Worm (Caenorhabditis elegans) whole organism, L1 larva: ENCODE results near the gene F13H6.5.

Experiments used
- C16A3.4 ChIP-seq: fragments of 150-350 bp; optimal IDR thresholded peaks from 2 replicates; lab custom pipeline; 2014; ENCODE audit warnings: missing biosample characterization, missing genetic modification characterization
- F16B12.6 ChIP-seq: fragments of 150-350 bp; optimal IDR thresholded peaks from 2 replicates; lab custom pipeline; 2014; ENCODE audit warnings: missing biosample characterization, missing genetic modification characterization
- ama-1 ChIP-seq: fragments of 150-350 bp; optimal IDR thresholded peaks from 2 replicates; lab custom pipeline; 2014
- blmp-1 ChIP-seq: fragments of 150-350 bp; optimal IDR thresholded peaks from 2 replicates; lab custom pipeline; 2014; ENCODE audit warnings: missing biosample characterization, missing genetic modification characterization
- ceh-8 ChIP-seq: fragments of 200-800 bp; sonication (Bioruptor generic); optimal IDR thresholded peaks from 2 replicates; lab custom pipeline; 2018; ENCODE audit warnings: mild to moderate bottlenecking, missing genetic modification characterization, moderate library complexity, missing compliant biosample characterization
- ceh-90 ChIP-seq: sonication (generic microtip); optimal IDR thresholded peaks from 2 replicates; lab custom pipeline; 2016; ENCODE audit warnings: missing genetic modification characterization, missing compliant biosample characterization
- dpl-1 ChIP-seq, 3 experiments: fragments of 150-350 bp in 2 of 3; sonication (generic microtip) in 1 of 3; optimal IDR thresholded peaks; 2 replicates each; lab custom pipeline; 2014 to 2017; ENCODE audit warnings: missing biosample characterization in 3 of 3, missing genetic modification characterization in 3 of 3, missing genetic modification reagents in 3 of 3
- dsc-1 ChIP-seq: sonication (generic microtip); optimal IDR thresholded peaks from 2 replicates; lab custom pipeline; 2016; ENCODE audit warnings: mild to moderate bottlenecking, missing genetic modification characterization, missing compliant biosample characterization
- efl-1 ChIP-seq, 4 experiments: fragments of 150-350 bp; optimal IDR thresholded peaks in 3 of 4; peaks in 1 of 4; 1 replicate in 1 of 4; 2 replicates in 3 of 4; lab custom pipeline; 2014; ENCODE audit warnings: missing biosample characterization in 2 of 4, missing genetic modification characterization in 2 of 4, missing genetic modification reagents in 2 of 4
- efl-3 ChIP-seq: fragments of 200-800 bp; sonication (Bioruptor generic); optimal IDR thresholded peaks from 2 replicates; lab custom pipeline; 2018; ENCODE audit warnings: mild to moderate bottlenecking, missing genetic modification characterization, missing compliant biosample characterization
- elt-2 ChIP-seq: sonication (generic microtip); optimal IDR thresholded peaks from 2 replicates; lab custom pipeline; 2016; ENCODE audit warnings: missing genetic modification characterization, mild to moderate bottlenecking, inconsistent platforms, missing compliant biosample characterization, missing genetic modification reagents
- elt-3 ChIP-seq, 6 experiments: fragments of 150-350 bp in 1 of 6; sonication (generic microtip); optimal IDR thresholded peaks; 2 replicates each; lab custom pipeline; 2017 to 2018; ENCODE audit warnings: missing biosample characterization in 6 of 6, missing genetic modification characterization in 6 of 6, inconsistent platforms in 1 of 6
- ets-5 ChIP-seq: fragments of 200-800 bp; sonication (Bioruptor generic); IDR thresholded peaks from 2 replicates; pipeline ENCODE4 v1.3.6; 2022; ENCODE audit warnings: missing genetic modification characterization, missing compliant biosample characterization
- hlh-4 ChIP-seq: sonication (generic microtip); optimal IDR thresholded peaks from 2 replicates; lab custom pipeline; 2016; ENCODE audit warnings: mild to moderate bottlenecking, missing genetic modification characterization, missing compliant biosample characterization
- lin-13 ChIP-seq: fragments of 150-350 bp; optimal IDR thresholded peaks from 2 replicates; lab custom pipeline; 2014; ENCODE audit warnings: missing biosample characterization, missing genetic modification reagents, missing genetic modification characterization
- lin-14 ChIP-seq: fragments of 200-800 bp; sonication (Bioruptor generic); optimal IDR thresholded peaks from 2 replicates; lab custom pipeline; 2018; ENCODE audit warnings: mild to moderate bottlenecking, missing genetic modification characterization, moderate library complexity, missing compliant biosample characterization
- lin-35 ChIP-seq, 2 experiments: fragments of 150-350 bp; optimal IDR thresholded peaks; 2 replicates each; lab custom pipeline; 2014; ENCODE audit warnings: missing biosample characterization in 2 of 2, missing genetic modification characterization in 2 of 2, missing genetic modification reagents in 2 of 2
- lin-39 ChIP-seq: fragments of 150-350 bp; optimal IDR thresholded peaks from 2 replicates; lab custom pipeline; 2014; ENCODE audit warnings: missing biosample characterization, missing genetic modification reagents, missing genetic modification characterization
- lsy-2 ChIP-seq, 2 experiments: fragments of 150-350 bp; optimal IDR thresholded peaks; 2 replicates each; lab custom pipeline; 2014; ENCODE audit warnings: missing biosample characterization in 2 of 2, missing genetic modification characterization in 2 of 2
- mdl-1 ChIP-seq, 2 experiments: fragments of 150-350 bp; optimal IDR thresholded peaks; 2 replicates each; lab custom pipeline; 2014 to 2017; ENCODE audit warnings: missing biosample characterization in 2 of 2, missing genetic modification characterization in 2 of 2, inconsistent platforms in 1 of 2
- mef-2 ChIP-seq: fragments of 150-350 bp; optimal IDR thresholded peaks from 2 replicates; lab custom pipeline; 2014; ENCODE audit warnings: missing biosample characterization, missing genetic modification characterization
- mep-1 ChIP-seq: fragments of 150-350 bp; optimal IDR thresholded peaks from 2 replicates; lab custom pipeline; 2014; ENCODE audit warnings: missing biosample characterization, missing genetic modification characterization
- nhr-11 ChIP-seq: fragments of 150-350 bp; optimal IDR thresholded peaks from 2 replicates; lab custom pipeline; 2014; ENCODE audit warnings: missing biosample characterization, missing genetic modification characterization
- nhr-12 ChIP-seq: sonication (generic microtip); optimal IDR thresholded peaks from 2 replicates; lab custom pipeline; 2017; ENCODE audit warnings: missing biosample characterization, missing genetic modification characterization
- nhr-19 ChIP-seq: fragments of 200-800 bp; sonication (Bioruptor generic); conservative IDR thresholded peaks from 2 replicates; pipeline ENCODE4 v1.3.6; 2022; ENCODE audit warnings: missing genetic modification characterization, missing compliant biosample characterization
- nhr-20 ChIP-seq: sonication (generic microtip); optimal IDR thresholded peaks from 2 replicates; lab custom pipeline; 2016; ENCODE audit warnings: mild to moderate bottlenecking, missing genetic modification characterization, missing compliant biosample characterization
- nhr-28 ChIP-seq: fragments of 150-350 bp; optimal IDR thresholded peaks from 2 replicates; lab custom pipeline; 2014; ENCODE audit warnings: missing biosample characterization, missing genetic modification characterization
- nhr-84 ChIP-seq: sonication (generic microtip); optimal IDR thresholded peaks from 2 replicates; lab custom pipeline; 2017; ENCODE audit warnings: missing biosample characterization, missing genetic modification characterization
- nhr-85 ChIP-seq: sonication (generic microtip); peaks from one replicate; lab custom pipeline; 2016; ENCODE audit warnings: missing genetic modification characterization, inconsistent platforms, missing compliant biosample characterization
- rnt-1 ChIP-seq: sonication (generic microtip); optimal IDR thresholded peaks from 2 replicates; lab custom pipeline; 2016; ENCODE audit warnings: mild to moderate bottlenecking, missing genetic modification characterization, moderate library complexity, missing compliant biosample characterization
- skn-1 ChIP-seq: fragments of 150-350 bp; optimal IDR thresholded peaks from 2 replicates; lab custom pipeline; 2014; ENCODE audit warnings: missing biosample characterization, missing genetic modification characterization
- snu-23 ChIP-seq: sonication (generic microtip); optimal IDR thresholded peaks from 2 replicates; lab custom pipeline; 2016; ENCODE audit warnings: missing genetic modification characterization, missing compliant biosample characterization
- tlp-1 ChIP-seq: fragments of 150-350 bp; optimal IDR thresholded peaks from 2 replicates; lab custom pipeline; 2014; ENCODE audit warnings: missing biosample characterization, missing genetic modification characterization
- unc-98 ChIP-seq: fragments of 200-800 bp; sonication (Bioruptor generic); IDR thresholded peaks from 2 replicates; pipeline ENCODE4 v1.3.6; 2022; ENCODE audit warnings: missing genetic modification characterization, missing compliant biosample characterization
- zip-4 ChIP-seq: fragments of 200-800 bp; sonication (Bioruptor generic); optimal IDR thresholded peaks from 2 replicates; lab custom pipeline; 2018; ENCODE audit warnings: mild to moderate bottlenecking, missing genetic modification characterization, moderate library complexity, missing compliant biosample characterization
- ztf-11 ChIP-seq, 2 experiments: sonication (generic microtip); optimal IDR thresholded peaks; 2 replicates each; lab custom pipeline; 2016 to 2017; ENCODE audit warnings: missing genetic modification characterization in 2 of 2, missing biosample characterization in 1 of 2, missing compliant biosample characterization in 1 of 2

Gene F13H6.5

ce11 chrV:6357236-6357635 lies 17.5 kb downstream of the F13H6.5 start (continued):
- TF ChIP-seq C16A3.4 (tag; lab: Kevin White, UChicago): no peak
- TF ChIP-seq, all 84 proteins: peak for 5

- TF ChIP-seq skn-1: no peak
- no peak for TF ChIP-seq ets-5
- TF ChIP-seq nhr-20 (tag; lab: Kevin White, UChicago): no peak
- no peak for TF ChIP-seq ceh-90 (tag; lab: Kevin White, UChicago)
- no peak for TF ChIP-seq dpl-1 (GFP tag; optimal IDR thresholded peaks at IDR 0.05; lab: Kevin White, UChicago)
- TF ChIP-seq lin-14 (GFP tag; lab: Kevin White, UChicago): peak; percentile 16
- no peak for TF ChIP-seq ama-1 (lab: Kevin White, UChicago)
- no peak for TF ChIP-seq tlp-1
- TF ChIP-seq nhr-12: no peak
- TF ChIP-seq elt-2 (tag; lab: Kevin White, UChicago): peak; percentile 81
- no peak for TF ChIP-seq snu-23 (GFP tag; lab: Kevin White, UChicago)
- no peak for TF ChIP-seq mdl-1 (tag; optimal IDR thresholded peaks at IDR 0.05; lab: Kevin White, UChicago)
These were observed 18.7 kb downstream of the F13H6.5 start, which contains the start of gene bcl-11 for ce11 chrV:6355975-6356441. TSS of gene bcl-11 (plus strand) at chrV:6356025.

- TF ChIP-seq nhr-28 (no peak), nhr-19 (GFP tag; lab: Robert Waterston, UW) (no peak), ets-5 (no peak), zip-4 (GFP tag; lab: Kevin White, UChicago) (no peak), tlp-1 (no peak), hlh-4 (tag; lab: Kevin White, UChicago) (no peak), rnt-1 (tag; lab: Kevin White, UChicago) (no peak), nhr-12 (no peak), lin-39 (tag; lab: Kevin White, UChicago) (no peak), efl-3 (GFP tag; lab: Kevin White, UChicago) (no peak), mep-1 (tag; lab: Kevin White, UChicago) (no peak), nhr-11 (tag; lab: Kevin White, UChicago) (no peak), lin-14 (GFP tag; lab: Kevin White, UChicago) (no peak), ztf-11 (tag; optimal IDR thresholded peaks at IDR 0.05; lab: Kevin White, UChicago) (no peak), unc-98 (no peak), F16B12.6 (no peak), lin-13 (GFP tag; lab: Kevin White, UChicago) (no peak)
These were observed 19.3 kb downstream of the F13H6.5 start for ce11 chrV:6355412-6355811.

DNA sequence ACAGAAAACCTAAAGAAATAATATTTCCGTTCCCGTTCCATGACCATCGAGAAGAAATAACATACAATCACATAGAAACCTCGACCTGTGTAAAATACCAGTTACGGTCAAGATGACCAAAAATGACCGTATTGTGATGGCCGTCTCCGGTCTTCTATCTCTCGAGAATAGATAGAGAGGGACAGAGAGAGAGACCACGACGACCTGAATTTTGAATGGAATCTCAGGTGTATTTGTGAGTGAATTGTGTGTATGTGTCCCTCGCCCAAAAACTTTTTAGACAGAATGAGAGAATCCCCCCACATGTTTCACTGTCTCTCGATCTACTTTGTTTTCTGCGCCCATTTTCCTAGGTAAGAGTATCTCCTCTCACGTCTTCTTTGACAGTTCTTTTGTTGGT lies 20.0 kb downstream of the F13H6.5 start:
- peak; percentile 8 for TF ChIP-seq snu-23 (GFP tag; lab: Kevin White, UChicago)
- no peak for TF ChIP-seq ceh-8 (GFP tag; lab: Kevin White, UChicago)
- peak in 1 of 2 experiments; percentile 19 for TF ChIP-seq lin-35 (GFP tag; optimal IDR thresholded peaks at IDR 0.05; lab: Kevin White, UChicago)
- TF ChIP-seq efl-1 (optimal IDR thresholded peaks at IDR 0.05; lab: Kevin White, UChicago): no peak
- TF ChIP-seq efl-1 (GFP tag; optimal IDR thresholded peaks at IDR 0.05 in 1 of 2; lab: Kevin White, UChicago): peak in 1 of 2 experiments; percentile 90
- TF ChIP-seq lin-14 (GFP tag; lab: Kevin White, UChicago): peak; percentile 52
- TF ChIP-seq nhr-84 (tag; lab: Kevin White, UChicago): no peak
- TF ChIP-seq nhr-85 (tag; lab: Kevin White, UChicago): peak; percentile 72
- TF ChIP-seq lsy-2 (tag; optimal IDR thresholded peaks at IDR 0.05; lab: Kevin White, UChicago): no peak
- peak; percentile 68 for TF ChIP-seq blmp-1 (tag; lab: Kevin White, UChicago)
- peak in 1 of 6 experiments; percentile 15 for TF ChIP-seq elt-3 (tag; optimal IDR thresholded peaks at IDR 0.05; lab: Kevin White, UChicago)
- TF ChIP-seq C16A3.4 (tag; lab: Kevin White, UChicago): no peak
- no peak for TF ChIP-seq dsc-1 (tag; lab: Kevin White, UChicago)
- TF ChIP-seq mef-2 (tag; lab: Kevin White, UChicago): no peak
